Worm (Caenorhabditis elegans) whole organism, L2 larva: ENCODE data around the gene spl-1.

ENCODE experiments used
- aly-2 ChIP-seq: fragments of 150-350 bp; optimal IDR thresholded peaks from 2 replicates; lab custom pipeline; 2014; ENCODE audit warnings: missing biosample characterization, missing genetic modification characterization
- ama-1 ChIP-seq: fragments of 150-350 bp; optimal IDR thresholded peaks from 2 replicates; lab custom pipeline; 2018; ENCODE audit warnings: inconsistent platforms
- blmp-1 ChIP-seq: sonication (generic microtip); optimal IDR thresholded peaks from 2 replicates; lab custom pipeline; 2017; ENCODE audit warnings: missing genetic modification characterization, mild to moderate bottlenecking, missing compliant biosample characterization, antibody characterized with exemption, moderate library complexity; ENCODE audit not compliant: insufficient read depth
- crh-2 ChIP-seq: sonication (generic microtip); optimal IDR thresholded peaks from 2 replicates; lab custom pipeline; 2017; ENCODE audit warnings: missing biosample characterization, missing genetic modification characterization
- egl-27 ChIP-seq: sonication (generic microtip); optimal IDR thresholded peaks from 3 replicates; lab custom pipeline; 2017; ENCODE audit warnings: missing biosample characterization, missing genetic modification reagents, missing genetic modification characterization
- elt-1 ChIP-seq: fragments of 150-350 bp; optimal IDR thresholded peaks from 2 replicates; lab custom pipeline; 2014; ENCODE audit warnings: missing biosample characterization, missing genetic modification characterization
- lin-13 ChIP-seq: fragments of 150-350 bp; optimal IDR thresholded peaks from 2 replicates; lab custom pipeline; 2014; ENCODE audit warnings: missing biosample characterization, missing genetic modification reagents, missing genetic modification characterization
- lin-39 ChIP-seq: fragments of 150-350 bp; optimal IDR thresholded peaks from 2 replicates; lab custom pipeline; 2014; ENCODE audit warnings: missing biosample characterization, missing genetic modification reagents, missing genetic modification characterization
- mab-5 ChIP-seq: fragments of 150-350 bp; optimal IDR thresholded peaks from 2 replicates; lab custom pipeline; 2014; ENCODE audit warnings: missing biosample characterization, missing genetic modification characterization
- nhr-23 ChIP-seq: fragments of 150-350 bp; optimal IDR thresholded peaks from 2 replicates; lab custom pipeline; 2014; ENCODE audit warnings: missing biosample characterization, missing genetic modification reagents, missing genetic modification characterization
- nhr-237 ChIP-seq: fragments of 150-350 bp; optimal IDR thresholded peaks from 2 replicates; lab custom pipeline; 2014; ENCODE audit warnings: missing biosample characterization, missing genetic modification characterization
- unc-62 ChIP-seq: fragments of 150-350 bp; optimal IDR thresholded peaks from 2 replicates; lab custom pipeline; 2014; ENCODE audit warnings: missing biosample characterization, missing genetic modification reagents, missing genetic modification characterization

ce11 chrIV:426597-426996 lies 43.6 kb upstream of the spl-1 start:
- TF ChIP-seq crh-2 = no peak
- TF ChIP-seq lin-13 (GFP tag; lab: Kevin White, UChicago) = no peak
- TF ChIP-seq blmp-1 (tag; lab: Kevin White, UChicago) = no peak
- TF ChIP-seq nhr-237 (tag; lab: Kevin White, UChicago) = no peak
- TF ChIP-seq nhr-23 (tag; lab: Kevin White, UChicago) = no peak
- no peak for TF ChIP-seq ama-1 (lab: Kevin White, UChicago)
- TF ChIP-seq egl-27 (tag; lab: Kevin White, UChicago) = no peak
- no peak for TF ChIP-seq elt-1 (tag; lab: Kevin White, UChicago)
- TF ChIP-seq aly-2 (tag; lab: Kevin White, UChicago) = no peak
- TF ChIP-seq lin-39 (tag; lab: Kevin White, UChicago) = no peak
- no peak for TF ChIP-seq mab-5
- TF ChIP-seq unc-62 = no peak
